Fruit fly (Drosophila melanogaster) whole organism, embryonic: Measurements from ENCODE around the gene CG7512.

Source experiments
- Abd-B ChIP-seq: fragments of 200-800 bp; sonication (Bioruptor generic); optimal IDR thresholded peaks from 2 replicates; lab custom pipeline; 2018; ENCODE audit warnings: missing biosample characterization, mild to moderate bottlenecking, missing genetic modification characterization, moderate library complexity
- Atf-2 ChIP-seq: fragments of 200-800 bp; sonication (Bioruptor generic); optimal IDR thresholded peaks from 2 replicates; lab custom pipeline; 2016; ENCODE audit warnings: missing biosample characterization, missing genetic modification characterization
- Blimp-1 ChIP-seq: fragments of 200-800 bp; sonication (Bioruptor generic); optimal IDR thresholded peaks from 3 replicates; lab custom pipeline; 2018; ENCODE audit warnings: missing biosample characterization, missing genetic modification characterization, mild to moderate bottlenecking, moderate library complexity, missing genetic modification reagents
- CG11456 ChIP-seq: fragments of 200-800 bp; sonication (Bioruptor generic); IDR thresholded peaks from 3 replicates; pipeline ENCODE4 v1.3.6; 2022; ENCODE audit warnings: missing biosample characterization, missing genetic modification characterization
- CG12104 ChIP-seq: fragments of 200-800 bp; sonication (Bioruptor generic); optimal IDR thresholded peaks from 3 replicates; lab custom pipeline; 2016; ENCODE audit warnings: missing biosample characterization, missing genetic modification characterization
- CG12391 ChIP-seq: fragments of 200-800 bp; sonication (Bioruptor generic); optimal IDR thresholded peaks from 3 replicates; lab custom pipeline; 2018; ENCODE audit warnings: missing biosample characterization, mild to moderate bottlenecking, missing genetic modification characterization, moderate library complexity
- CG14860 ChIP-seq: fragments of 200-800 bp; sonication (Bioruptor generic); IDR thresholded peaks from 3 replicates; pipeline ENCODE4 v1.3.6; 2022; ENCODE audit warnings: missing biosample characterization, missing genetic modification characterization; ENCODE audit not compliant: partially characterized antibody
- CG1603 ChIP-seq: fragments of 200-800 bp; sonication (Bioruptor generic); optimal IDR thresholded peaks from 2 replicates; lab custom pipeline; 2019; ENCODE audit warnings: missing biosample characterization, mild to moderate bottlenecking, missing genetic modification characterization, moderate library complexity
- CG16779 ChIP-seq: fragments of 200-800 bp; sonication (Bioruptor generic); IDR thresholded peaks from 2 replicates; pipeline ENCODE4 v1.3.6; 2022; ENCODE audit warnings: missing biosample characterization, missing genetic modification characterization
- CG2202 ChIP-seq: fragments of 200-800 bp; sonication (Bioruptor generic); optimal IDR thresholded peaks from 2 replicates; lab custom pipeline; 2018; ENCODE audit warnings: missing biosample characterization, mild to moderate bottlenecking, missing genetic modification characterization
- CG2875 ChIP-seq: fragments of 200-800 bp; sonication (Bioruptor generic); optimal IDR thresholded peaks from 2 replicates; lab custom pipeline; 2017; ENCODE audit warnings: missing biosample characterization, mild to moderate bottlenecking, missing genetic modification characterization, missing genetic modification reagents
- CG3163 ChIP-seq: fragments of 200-800 bp; sonication (Bioruptor generic); optimal IDR thresholded peaks from 3 replicates; lab custom pipeline; 2016; ENCODE audit warnings: missing biosample characterization, missing genetic modification characterization
- CG3407 ChIP-seq: fragments of 200-800 bp; sonication (Bioruptor generic); optimal IDR thresholded peaks from 2 replicates; lab custom pipeline; 2018; ENCODE audit warnings: missing biosample characterization, mild to moderate bottlenecking, missing genetic modification characterization
- CG42726 ChIP-seq: fragments of 200-800 bp; sonication (Bioruptor generic); IDR thresholded peaks from 2 replicates; pipeline ENCODE4 v1.3.6; 2022; ENCODE audit warnings: missing biosample characterization, missing genetic modification characterization; ENCODE audit not compliant: partially characterized antibody
- CG4404 ChIP-seq: fragments of 200-800 bp; sonication (Bioruptor generic); IDR thresholded peaks from 2 replicates; pipeline ENCODE4 v1.3.6; 2022; ENCODE audit warnings: missing biosample characterization, missing genetic modification characterization
- CG6683 ChIP-seq: fragments of 200-800 bp; sonication (Bioruptor generic); optimal IDR thresholded peaks from 2 replicates; lab custom pipeline; 2017; ENCODE audit warnings: missing biosample characterization, mild to moderate bottlenecking, missing genetic modification characterization, missing genetic modification reagents
- CG7839 ChIP-seq: fragments of 200-800 bp; sonication (Bioruptor generic); optimal IDR thresholded peaks from 3 replicates; lab custom pipeline; 2018; ENCODE audit warnings: missing biosample characterization, mild to moderate bottlenecking, missing genetic modification characterization, moderate library complexity
- D19A ChIP-seq: fragments of 200-800 bp; optimal IDR thresholded peaks from 3 replicates; lab custom pipeline; 2019; ENCODE audit warnings: missing biosample characterization, mild to moderate bottlenecking, missing genetic modification characterization, moderate library complexity
- Max ChIP-seq: fragments of 200-800 bp; sonication (Bioruptor generic); optimal IDR thresholded peaks from 2 replicates; lab custom pipeline; 2016; ENCODE audit warnings: missing biosample characterization, mild to moderate bottlenecking, missing genetic modification characterization
- Myb ChIP-seq: fragments of 200-800 bp; sonication (Bioruptor generic); optimal IDR thresholded peaks from 2 replicates; lab custom pipeline; 2016; ENCODE audit warnings: missing biosample characterization, missing genetic modification characterization
- Sin3A ChIP-seq: fragments of >200 bp; optimal IDR thresholded peaks from 2 replicates; lab custom pipeline; 2018
- Sox102F ChIP-seq: fragments of 200-800 bp; sonication (Bioruptor generic); optimal IDR thresholded peaks from 2 replicates; lab custom pipeline; 2018; ENCODE audit warnings: missing biosample characterization, mild to moderate bottlenecking, missing genetic modification characterization, moderate library complexity
- Tbp ChIP-seq: fragments of >200 bp; optimal IDR thresholded peaks from 2 replicates; lab custom pipeline; 2018; ENCODE audit warnings: missing biosample characterization, missing genetic modification characterization
- ci ChIP-seq: fragments of 200-800 bp; sonication (Bioruptor generic); IDR thresholded peaks from 3 replicates; pipeline ENCODE4 v1.3.6; 2022; ENCODE audit warnings: missing biosample characterization, missing genetic modification characterization
- ewg ChIP-seq: fragments of 200-800 bp; sonication (Bioruptor generic); optimal IDR thresholded peaks from 3 replicates; lab custom pipeline; 2017; ENCODE audit warnings: mild to moderate bottlenecking, missing biosample characterization, missing genetic modification reagents, missing genetic modification characterization
- fd3F ChIP-seq: fragments of 200-800 bp; sonication (Bioruptor generic); optimal IDR thresholded peaks from 2 replicates; lab custom pipeline; 2018; ENCODE audit warnings: missing biosample characterization, mild to moderate bottlenecking, missing genetic modification characterization, moderate library complexity
- fru ChIP-seq: fragments of >200 bp; optimal IDR thresholded peaks from 2 replicates; lab custom pipeline; 2017
- ftz-f1 ChIP-seq: fragments of 200-800 bp; sonication (Bioruptor generic); optimal IDR thresholded peaks from 2 replicates; lab custom pipeline; 2016; ENCODE audit warnings: missing biosample characterization, missing genetic modification characterization
- gcm2 ChIP-seq: fragments of 200-800 bp; sonication (Bioruptor generic); optimal IDR thresholded peaks from 2 replicates; lab custom pipeline; 2016; ENCODE audit warnings: missing biosample characterization, missing genetic modification characterization
- gem ChIP-seq: fragments of 200-800 bp; sonication (Bioruptor generic); optimal IDR thresholded peaks from 2 replicates; lab custom pipeline; 2019; ENCODE audit warnings: missing biosample characterization, mild to moderate bottlenecking, missing genetic modification characterization, moderate library complexity
- hb ChIP-seq: fragments of 200-800 bp; sonication (Bioruptor generic); IDR thresholded peaks from 3 replicates; pipeline ENCODE4 v1.3.6; 2022; ENCODE audit warnings: missing biosample characterization, missing genetic modification characterization; ENCODE audit not compliant: partially characterized antibody
- hbn ChIP-seq: fragments of 200-800 bp; sonication (Bioruptor generic); IDR thresholded peaks from 2 replicates; pipeline ENCODE4 v1.3.6; 2022; ENCODE audit warnings: missing biosample characterization, missing genetic modification characterization; ENCODE audit not compliant: partially characterized antibody
- kni ChIP-seq: fragments of 200-800 bp; sonication (Bioruptor generic); optimal IDR thresholded peaks from 3 replicates; lab custom pipeline; 2017; ENCODE audit warnings: mild to moderate bottlenecking, missing biosample characterization, missing genetic modification reagents, missing genetic modification characterization
- lilli ChIP-seq: fragments of 200-800 bp; sonication (Bioruptor generic); optimal IDR thresholded peaks from 3 replicates; lab custom pipeline; 2016; ENCODE audit warnings: missing biosample characterization, missing genetic modification characterization
- lola ChIP-seq, 3 experiments: fragments of >200 bp in 2 of 3; fragments of 200-800 bp in 1 of 3; sonication (Bioruptor generic) in 1 of 3; optimal IDR thresholded peaks; 2 replicates each; lab custom pipeline; 2017 to 2019; ENCODE audit warnings: missing biosample characterization in 3 of 3, missing genetic modification characterization in 3 of 3, mild to moderate bottlenecking in 1 of 3, moderate library complexity in 1 of 3
- mam ChIP-seq: fragments of 200-800 bp; sonication (Bioruptor generic); optimal IDR thresholded peaks from 3 replicates; lab custom pipeline; 2016; ENCODE audit warnings: missing biosample characterization, missing genetic modification characterization
- mirr ChIP-seq: fragments of 200-800 bp; sonication (Bioruptor generic); optimal IDR thresholded peaks from 3 replicates; lab custom pipeline; 2018; ENCODE audit warnings: missing biosample characterization, mild to moderate bottlenecking, missing genetic modification characterization
- odd ChIP-seq: fragments of 200-800 bp; sonication (Bioruptor generic); optimal IDR thresholded peaks from 2 replicates; lab custom pipeline; 2017; ENCODE audit warnings: missing biosample characterization, mild to moderate bottlenecking, missing genetic modification characterization
- scrt ChIP-seq: fragments of 200-800 bp; sonication (Bioruptor generic); optimal IDR thresholded peaks from 2 replicates; lab custom pipeline; 2018; ENCODE audit warnings: missing biosample characterization, mild to moderate bottlenecking, missing genetic modification characterization, moderate library complexity
- sens ChIP-seq: fragments of 200-800 bp; sonication (Bioruptor generic); peaks from one replicate; lab custom pipeline; 2016; ENCODE audit warnings: missing biosample characterization, missing genetic modification characterization
- seq ChIP-seq: fragments of 200-800 bp; sonication (Bioruptor generic); IDR thresholded peaks from 2 replicates; pipeline ENCODE4 v1.3.6; 2022; ENCODE audit warnings: missing biosample characterization, missing genetic modification characterization
- slp2 ChIP-seq: fragments of 200-800 bp; sonication (Bioruptor generic); optimal IDR thresholded peaks from 2 replicates; lab custom pipeline; 2016; ENCODE audit warnings: missing biosample characterization, missing genetic modification characterization
- unpg ChIP-seq: fragments of 200-800 bp; sonication (Bioruptor generic); optimal IDR thresholded peaks from 3 replicates; lab custom pipeline; 2018; ENCODE audit warnings: missing biosample characterization, mild to moderate bottlenecking, missing genetic modification characterization, moderate library complexity
- zfh2 ChIP-seq: fragments of 200-800 bp; sonication (Bioruptor generic); optimal IDR thresholded peaks from 2 replicates; lab custom pipeline; 2016; ENCODE audit warnings: missing biosample characterization, missing genetic modification characterization

The CG7512 gene

dm6 chr3L:11516229-11516628, 2.7 kb downstream of the CG7512 start (continued):
- TF ChIP-seq ci (GFP tag; lab: Robert Waterston, UW) (no peak), D19A (tag; lab: Kevin White, UChicago) (peak; percentile 50), mam (GFP tag; lab: Kevin White, UChicago) (no peak), Blimp-1 (GFP tag; lab: Kevin White, UChicago) (peak; percentile 46), gem (tag; lab: Kevin White, UChicago) (peak; percentile 42), slp2 (no peak), zfh2 (GFP tag; lab: Kevin White, UChicago) (no peak), CG2202 (tag; lab: Kevin White, UChicago) (peak; percentile 2), hbn (GFP tag; lab: Robert Waterston, UW) (no peak), Max (GFP tag; lab: Kevin White, UChicago) (no peak), fru (lab: Kevin White, UChicago) (no peak), CG4404 (GFP tag; lab: Robert Waterston, UW) (no peak), CG11456 (no peak), odd (GFP tag; lab: Kevin White, UChicago) (no peak), CG6683 (GFP tag; lab: Kevin White, UChicago) (no peak), unpg (GFP tag; lab: Kevin White, UChicago) (peak; percentile 5), CG42726 (no peak), kni (GFP tag; lab: Kevin White, UChicago) (no peak), Atf-2 (GFP tag; lab: Kevin White, UChicago) (no peak), seq (GFP tag; lab: Robert Waterston, UW) (no peak), CG7839 (tag; lab: Kevin White, UChicago) (peak; percentile 12), Sox102F (GFP tag; lab: Kevin White, UChicago) (no peak), ewg (no peak), gcm2 (GFP tag; lab: Kevin White, UChicago) (no peak), fd3F (no peak), CG12104 (GFP tag; lab: Kevin White, UChicago) (no peak), scrt (GFP tag; lab: Kevin White, UChicago) (no peak), CG2875 (peak; percentile 21), CG3407 (GFP tag; lab: Kevin White, UChicago) (peak; percentile 28), CG16779 (GFP tag; lab: Robert Waterston, UW) (no peak), Tbp (GFP tag; lab: Kevin White, UChicago) (no peak), CG1603 (tag; lab: Kevin White, UChicago) (peak; percentile 45), mirr (no peak), hb (GFP tag; lab: Robert Waterston, UW) (no peak), lilli (GFP tag; lab: Kevin White, UChicago) (no peak), CG12391 (tag; lab: Kevin White, UChicago) (no peak), Sin3A (no peak), Abd-B (GFP tag; lab: Kevin White, UChicago) (no peak), sens (GFP tag; lab: Kevin White, UChicago) (peak; percentile 56), CG3163 (GFP tag; lab: Kevin White, UChicago) (no peak), Myb (GFP tag; lab: Kevin White, UChicago) (no peak), lola (GFP tag; optimal IDR thresholded peaks at IDR 0.05; lab: Kevin White, UChicago) (no peak), CG14860 (GFP tag; lab: Robert Waterston, UW) (no peak), ftz-f1 (no peak)
